Fruit fly (Drosophila melanogaster): ENCODE measurements around the gene CG8419.

CG8419 gene

dm6 chr2L:8239712-8240245 lies 33.8 kb downstream of the CG8419 start, which contains the start of gene Pvr:
TSS of gene Pvr (minus strand) at chr2L:8239878.
- TF ChIP-seq psq (optimal IDR thresholded peaks at IDR 0.05), result no peak
- TF ChIP-seq EcR (GFP tag; optimal IDR thresholded peaks at IDR 0.05), result no peak

dm6 chr2L:8241700-8242099 lies 35.7 kb downstream of the CG8419 start, which contains the start of gene Spn28F:
TSS of gene Spn28F (minus strand) at chr2L:8241800.
- TF ChIP-seq EcR (GFP tag; optimal IDR thresholded peaks at IDR 0.05) (no peak), Dll (optimal IDR thresholded peaks at IDR 0.05) (no peak), usp (GFP tag; optimal IDR thresholded peaks at IDR 0.05) (no peak), psq (optimal IDR thresholded peaks at IDR 0.05) (no peak), pan (optimal IDR thresholded peaks at IDR 0.05) (no peak), CG8478 (optimal IDR thresholded peaks at IDR 0.05) (no peak)

dm6 chr2L:8242186-8242585 lies 36.2 kb downstream of the CG8419 start, which contains the start of gene CG14277:
TSS of gene CG14277 (plus strand) at chr2L:8242486.
- TF ChIP-seq psq (optimal IDR thresholded peaks at IDR 0.05) (no peak), CG8478 (optimal IDR thresholded peaks at IDR 0.05) (no peak), pan (optimal IDR thresholded peaks at IDR 0.05) (no peak), Dll (optimal IDR thresholded peaks at IDR 0.05) (no peak), EcR (GFP tag; optimal IDR thresholded peaks at IDR 0.05) (no peak), usp (GFP tag; optimal IDR thresholded peaks at IDR 0.05) (no peak)

dm6 chr2L:8243903-8244302 lies 37.9 kb downstream of the CG8419 start, which contains the start of gene CG43057:
TSS of gene CG43057 (minus strand) at chr2L:8244003.
- TF ChIP-seq psq (optimal IDR thresholded peaks at IDR 0.05), result no peak
- TF ChIP-seq usp (GFP tag; optimal IDR thresholded peaks at IDR 0.05), result no peak
- TF ChIP-seq Dll (optimal IDR thresholded peaks at IDR 0.05), result no peak
- no peak for TF ChIP-seq EcR (GFP tag; optimal IDR thresholded peaks at IDR 0.05)
- TF ChIP-seq pan (optimal IDR thresholded peaks at IDR 0.05), result no peak
- no peak for TF ChIP-seq CG8478 (optimal IDR thresholded peaks at IDR 0.05)

dm6 chr2L:8255406-8255805 lies 49.4 kb downstream of the CG8419 start:
- TF ChIP-seq EcR (GFP tag; optimal IDR thresholded peaks at IDR 0.05) (no peak), usp (GFP tag; optimal IDR thresholded peaks at IDR 0.05) (no peak), pan (optimal IDR thresholded peaks at IDR 0.05) (no peak), CG8478 (optimal IDR thresholded peaks at IDR 0.05) (no peak), psq (optimal IDR thresholded peaks at IDR 0.05) (no peak), Dll (optimal IDR thresholded peaks at IDR 0.05) (no peak)

DNA sequence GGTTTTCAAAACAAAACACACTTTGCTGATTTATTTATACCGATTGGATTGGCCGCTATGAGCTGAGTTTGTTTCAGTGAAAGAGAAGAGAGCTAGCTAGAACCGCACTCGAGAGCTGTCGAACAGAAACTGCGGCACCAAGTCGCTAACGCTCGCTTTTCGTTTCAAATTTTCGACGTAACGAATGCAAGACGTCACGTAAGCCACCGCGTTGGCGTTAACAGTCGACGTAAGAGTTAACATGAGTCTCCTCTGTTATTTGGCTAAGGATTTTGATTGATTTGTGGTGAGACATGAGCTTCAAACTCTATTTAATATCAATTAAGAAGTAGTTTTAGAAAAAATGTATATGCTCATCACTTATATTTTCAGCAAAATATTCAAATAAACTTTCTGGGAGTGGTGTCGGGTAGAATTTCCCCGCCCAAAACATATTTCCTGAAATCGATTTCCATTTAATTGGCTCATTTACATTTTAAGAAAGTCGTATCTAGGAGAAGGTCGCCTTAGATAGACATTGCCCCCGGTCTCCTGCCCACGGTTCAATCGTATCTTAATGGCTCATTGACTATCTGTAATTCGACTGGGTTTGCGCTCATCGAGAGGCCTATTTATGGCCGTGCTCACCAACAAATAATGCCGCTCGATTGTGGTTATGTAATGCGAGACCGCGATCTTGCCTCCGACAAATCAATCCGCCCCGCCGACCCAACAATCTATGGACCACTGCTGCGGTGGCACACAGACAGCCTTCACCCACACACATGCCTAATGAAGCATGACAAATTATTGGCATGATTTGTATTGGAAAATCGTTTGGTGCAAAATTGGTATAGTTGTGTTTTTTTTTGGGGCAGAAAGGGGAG lies 51.7 kb downstream of the CG8419 start, which contains the start of gene CG8086:
Gene CG8086 (minus strand): TSS at position 102 of the 866 bp plus-strand sequence.
- no peak for TF ChIP-seq pan (optimal IDR thresholded peaks at IDR 0.05)
- no peak for TF ChIP-seq Dll (optimal IDR thresholded peaks at IDR 0.05)
- TF ChIP-seq EcR (GFP tag; optimal IDR thresholded peaks at IDR 0.05), result no peak
- no peak for TF ChIP-seq psq (optimal IDR thresholded peaks at IDR 0.05)
- no peak for TF ChIP-seq CG8478 (optimal IDR thresholded peaks at IDR 0.05)
- TF ChIP-seq usp (GFP tag; optimal IDR thresholded peaks at IDR 0.05), result no peak

All from whole organism.